Worm (Caenorhabditis elegans): ENCODE measurements around the gene R02D5.24.

The R02D5.24 gene

ce11 chrV:14472229-14472628 is 28.9 kb upstream of the R02D5.24 start, which contains the start of gene clec-227:
Gene clec-227, plus strand, starts transcription at chrV:14472529.
- TF ChIP-seq klf-2 (GFP tag; conservative IDR thresholded peaks at IDR 0.05) (no peak), ztf-23 (GFP tag; IDR thresholded peaks at IDR 0.05) (no peak), flt-1 (GFP tag; IDR thresholded peaks at IDR 0.05) (no peak), ztf-29 (GFP tag; IDR thresholded peaks at IDR 0.05) (no peak), med-1 (GFP tag; optimal IDR thresholded peaks at IDR 0.05; ENCODE audit: insufficient read depth) (no peak), tab-1 (GFP tag; IDR thresholded peaks at IDR 0.05) (no peak), ref-1 (GFP tag; conservative IDR thresholded peaks at IDR 0.05) (no peak)

- TF ChIP-seq T22C8.4 (GFP tag; IDR thresholded peaks at IDR 0.05) (no peak), tab-1 (GFP tag; IDR thresholded peaks at IDR 0.05) (no peak), cog-1 (tag; optimal IDR thresholded peaks at IDR 0.05) (no peak), ztf-23 (GFP tag; IDR thresholded peaks at IDR 0.05) (no peak), ztf-29 (GFP tag; IDR thresholded peaks at IDR 0.05) (no peak), klf-2 (GFP tag; conservative IDR thresholded peaks at IDR 0.05) (no peak), ref-1 (GFP tag; conservative IDR thresholded peaks at IDR 0.05) (no peak), flt-1 (GFP tag; IDR thresholded peaks at IDR 0.05) (no peak), med-1 (GFP tag; optimal IDR thresholded peaks at IDR 0.05; ENCODE audit: insufficient read depth) (no peak)
These were observed 27.0 kb upstream of the R02D5.24 start, which contains the start of gene clec-56 for ce11 chrV:14474099-14474498. Gene clec-56, plus strand, starts transcription at chrV:14474399.

ce11 chrV:14476680-14477079 is 24.5 kb upstream of the R02D5.24 start, which contains the start of gene clec-54:
Gene clec-54, plus strand, starts transcription at chrV:14476903.
- TF ChIP-seq med-1 (GFP tag; optimal IDR thresholded peaks at IDR 0.05; ENCODE audit: insufficient read depth) (no peak), ztf-29 (GFP tag; IDR thresholded peaks at IDR 0.05) (no peak), ref-1 (GFP tag; conservative IDR thresholded peaks at IDR 0.05) (no peak), klf-2 (GFP tag; conservative IDR thresholded peaks at IDR 0.05) (no peak), tab-1 (GFP tag; IDR thresholded peaks at IDR 0.05) (no peak), flt-1 (GFP tag; IDR thresholded peaks at IDR 0.05) (no peak), cog-1 (tag; optimal IDR thresholded peaks at IDR 0.05) (no peak), T22C8.4 (GFP tag; IDR thresholded peaks at IDR 0.05) (no peak), ztf-23 (GFP tag; IDR thresholded peaks at IDR 0.05) (no peak)

ce11 chrV:14478979-14479378 is 22.2 kb upstream of the R02D5.24 start, which contains the start of gene clec-55:
Gene clec-55, plus strand, starts transcription at chrV:14479279.
- TF ChIP-seq ref-1 (GFP tag; conservative IDR thresholded peaks at IDR 0.05) (no peak), flt-1 (GFP tag; IDR thresholded peaks at IDR 0.05) (no peak), klf-2 (GFP tag; conservative IDR thresholded peaks at IDR 0.05) (no peak), tab-1 (GFP tag; IDR thresholded peaks at IDR 0.05) (no peak), cog-1 (tag; optimal IDR thresholded peaks at IDR 0.05) (no peak), ztf-23 (GFP tag; IDR thresholded peaks at IDR 0.05) (no peak), T22C8.4 (GFP tag; IDR thresholded peaks at IDR 0.05) (no peak), ztf-29 (GFP tag; IDR thresholded peaks at IDR 0.05) (no peak), med-1 (GFP tag; optimal IDR thresholded peaks at IDR 0.05; ENCODE audit: insufficient read depth) (no peak)

ce11 chrV:14480533-14480932 is 20.6 kb upstream of the R02D5.24 start:
- TF ChIP-seq ztf-23 (GFP tag; IDR thresholded peaks at IDR 0.05) (no peak), klf-2 (GFP tag; conservative IDR thresholded peaks at IDR 0.05) (no peak), med-1 (GFP tag; optimal IDR thresholded peaks at IDR 0.05; ENCODE audit: insufficient read depth) (no peak), flt-1 (GFP tag; IDR thresholded peaks at IDR 0.05) (no peak), ref-1 (GFP tag; conservative IDR thresholded peaks at IDR 0.05) (no peak), tab-1 (GFP tag; IDR thresholded peaks at IDR 0.05) (no peak), cog-1 (tag; optimal IDR thresholded peaks at IDR 0.05) (no peak), T22C8.4 (GFP tag; IDR thresholded peaks at IDR 0.05) (no peak), ztf-29 (GFP tag; IDR thresholded peaks at IDR 0.05) (no peak)

ce11 chrV:14481401-14481800 is 19.7 kb upstream of the R02D5.24 start, which contains the start of gene R02D5.7:
Gene R02D5.7, minus strand, starts transcription at chrV:14481501.
- TF ChIP-seq flt-1 (GFP tag; IDR thresholded peaks at IDR 0.05): no peak
- TF ChIP-seq klf-2 (GFP tag; conservative IDR thresholded peaks at IDR 0.05): no peak
- no peak for TF ChIP-seq ztf-23 (GFP tag; IDR thresholded peaks at IDR 0.05)
- TF ChIP-seq tab-1 (GFP tag; IDR thresholded peaks at IDR 0.05): no peak
- TF ChIP-seq cog-1 (tag; optimal IDR thresholded peaks at IDR 0.05): no peak

- TF ChIP-seq ztf-23 (GFP tag; IDR thresholded peaks at IDR 0.05) (no peak), ref-1 (GFP tag; conservative IDR thresholded peaks at IDR 0.05) (no peak), tab-1 (GFP tag; IDR thresholded peaks at IDR 0.05) (no peak), T22C8.4 (GFP tag; IDR thresholded peaks at IDR 0.05) (no peak), med-1 (GFP tag; optimal IDR thresholded peaks at IDR 0.05; ENCODE audit: insufficient read depth) (no peak), ztf-29 (GFP tag; IDR thresholded peaks at IDR 0.05) (no peak), cog-1 (tag; optimal IDR thresholded peaks at IDR 0.05) (no peak), klf-2 (GFP tag; conservative IDR thresholded peaks at IDR 0.05) (no peak), flt-1 (GFP tag; IDR thresholded peaks at IDR 0.05) (no peak)
These were observed 19.2 kb upstream of the R02D5.24 start, which contains the start of gene R02D5.10 for ce11 chrV:14481987-14482386. Gene R02D5.10, plus strand, starts transcription at chrV:14482287.

- TF ChIP-seq ztf-23 (GFP tag; IDR thresholded peaks at IDR 0.05) (no peak), tab-1 (GFP tag; IDR thresholded peaks at IDR 0.05) (no peak), cog-1 (tag; optimal IDR thresholded peaks at IDR 0.05) (no peak), T22C8.4 (GFP tag; IDR thresholded peaks at IDR 0.05) (no peak), ztf-29 (GFP tag; IDR thresholded peaks at IDR 0.05) (no peak), med-1 (GFP tag; optimal IDR thresholded peaks at IDR 0.05; ENCODE audit: insufficient read depth) (no peak), klf-2 (GFP tag; conservative IDR thresholded peaks at IDR 0.05) (no peak), ref-1 (GFP tag; conservative IDR thresholded peaks at IDR 0.05) (no peak), flt-1 (GFP tag; IDR thresholded peaks at IDR 0.05) (no peak)
These were observed 18.4 kb upstream of the R02D5.24 start, which contains the start of gene R02D5.3 for ce11 chrV:14482728-14483210. Gene R02D5.3, plus strand, starts transcription at chrV:14483160.

- TF ChIP-seq ztf-29 (GFP tag; IDR thresholded peaks at IDR 0.05): no peak
- no peak for TF ChIP-seq cog-1 (tag; optimal IDR thresholded peaks at IDR 0.05)
- TF ChIP-seq flt-1 (GFP tag; IDR thresholded peaks at IDR 0.05): no peak
- TF ChIP-seq ref-1 (GFP tag; conservative IDR thresholded peaks at IDR 0.05): no peak
- TF ChIP-seq med-1 (GFP tag; optimal IDR thresholded peaks at IDR 0.05; ENCODE audit: insufficient read depth): no peak
- TF ChIP-seq klf-2 (GFP tag; conservative IDR thresholded peaks at IDR 0.05): no peak
- TF ChIP-seq tab-1 (GFP tag; IDR thresholded peaks at IDR 0.05): no peak
- no peak for TF ChIP-seq ztf-23 (GFP tag; IDR thresholded peaks at IDR 0.05)
- TF ChIP-seq T22C8.4 (GFP tag; IDR thresholded peaks at IDR 0.05): no peak
These were observed 16.6 kb upstream of the R02D5.24 start, which contains the start of gene R02D5.4 for ce11 chrV:14484582-14484981. Gene R02D5.4, minus strand, starts transcription at chrV:14484682.

All from whole organism, midembryonic.